Fruit fly (Drosophila melanogaster) whole organism: Measurements from ENCODE around the gene Sgs7.

Experiments
- pan ChIP-seq: fragments of >200 bp; optimal IDR thresholded peaks from 2 replicates; lab custom pipeline; 2017
- psq ChIP-seq: fragments of >200 bp; optimal IDR thresholded peaks from 2 replicates; lab custom pipeline; 2017

DNA sequence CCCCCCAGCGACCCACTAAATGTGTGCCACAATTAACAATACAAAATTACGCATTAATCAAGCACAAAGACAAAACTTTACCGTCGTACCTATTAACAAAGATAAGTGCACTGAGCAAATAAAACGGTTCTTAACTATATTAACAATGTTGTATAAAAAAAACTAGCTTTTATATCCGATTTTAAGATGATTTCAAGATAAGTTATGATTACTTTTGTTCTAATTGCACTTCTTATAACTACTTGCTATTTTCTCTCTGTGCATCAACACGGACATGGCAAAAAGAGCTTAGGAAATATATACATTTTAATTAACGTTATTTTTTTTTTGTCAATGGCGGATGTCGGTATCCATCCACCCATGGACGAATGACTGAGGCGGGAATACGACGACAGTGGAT is 26.5 kb downstream of the Sgs7 start:
- TF ChIP-seq pan (lab: Kevin White, UChicago) (no peak), psq (no peak)
